Fruit fly (Drosophila melanogaster): ENCODE measurements around the gene tx.
A peak's percentile ranks its signal among the peaks of the same experiment; 100 is the strongest.

Gene tx

dm6 chr3R:26442609-26443180, 2.1 kb downstream of the tx start:
- TF ChIP-seq Snoo (tag; optimal IDR thresholded peaks at IDR 0.05) (no peak), rn (GFP tag; IDR thresholded peaks at IDR 0.05) (peak; percentile 40), Pif1A (GFP tag; optimal IDR thresholded peaks at IDR 0.05) (no peak), CG9948 (tag; optimal IDR thresholded peaks at IDR 0.05) (no peak), CG8159 (tag; optimal IDR thresholded peaks at IDR 0.05) (no peak), CG12605 (GFP tag; IDR thresholded peaks at IDR 0.05) (peak; percentile 57; the same call in 1 of the 2 replicates), Ets98B (GFP tag; IDR thresholded peaks at IDR 0.05) (peak; percentile 70), CG13204 (GFP tag; optimal IDR thresholded peaks at IDR 0.05) (no peak), CG15710 (tag; optimal IDR thresholded peaks at IDR 0.05) (no peak), CG4496 (GFP tag; IDR thresholded peaks at IDR 0.05) (peak; percentile 66; the same call in 2 of the 3 replicates), D1 (tag; optimal IDR thresholded peaks at IDR 0.05) (no peak), fd96Ca (GFP tag; IDR thresholded peaks at IDR 0.05) (peak; percentile 57; the same call in 2 of the 3 replicates), CG8301 (tag; optimal IDR thresholded peaks at IDR 0.05) (peak; percentile 46), CG34367 (tag; optimal IDR thresholded peaks at IDR 0.05) (no peak), Pif1B (GFP tag; optimal IDR thresholded peaks at IDR 0.05) (no peak), CG14655 (GFP tag; optimal IDR thresholded peaks at IDR 0.05) (peak; percentile 51), EcR (GFP tag; optimal IDR thresholded peaks at IDR 0.05) (no peak), CG10348 (GFP tag; IDR thresholded peaks at IDR 0.05) (no peak), CG17806 (tag; optimal IDR thresholded peaks at IDR 0.05) (no peak), CG32121 (GFP tag; IDR thresholded peaks at IDR 0.05) (peak; percentile 62), gl (tag; optimal IDR thresholded peaks at IDR 0.05) (peak; percentile 2)

dm6 chr3R:26443343-26443742, 2.8 kb downstream of the tx start:
- no peak for TF ChIP-seq CG15710 (tag; optimal IDR thresholded peaks at IDR 0.05)
- TF ChIP-seq fd96Ca (GFP tag; IDR thresholded peaks at IDR 0.05) = no peak
- 0 out of 3 replicates have a peak, but pooled peaks have one; percentile 42 for TF ChIP-seq CG4496 (GFP tag; IDR thresholded peaks at IDR 0.05)
- peak; percentile 4 for TF ChIP-seq CG8159 (tag; optimal IDR thresholded peaks at IDR 0.05)
- no peak for TF ChIP-seq CG12605 (GFP tag; IDR thresholded peaks at IDR 0.05)
- TF ChIP-seq Snoo (tag; optimal IDR thresholded peaks at IDR 0.05) = no peak
- TF ChIP-seq Pif1B (GFP tag; optimal IDR thresholded peaks at IDR 0.05) = no peak
- TF ChIP-seq CG8301 (tag; optimal IDR thresholded peaks at IDR 0.05) = peak; percentile 25
- no peak for TF ChIP-seq Pif1A (GFP tag; optimal IDR thresholded peaks at IDR 0.05)
- TF ChIP-seq CG34367 (tag; optimal IDR thresholded peaks at IDR 0.05) = no peak
- peak; percentile 41 for TF ChIP-seq CG14655 (GFP tag; optimal IDR thresholded peaks at IDR 0.05)
- no peak for TF ChIP-seq CG32121 (GFP tag; IDR thresholded peaks at IDR 0.05)
- no peak for TF ChIP-seq rn (GFP tag; IDR thresholded peaks at IDR 0.05)
- TF ChIP-seq Ets98B (GFP tag; IDR thresholded peaks at IDR 0.05) = no peak
- no peak for TF ChIP-seq gl (tag; optimal IDR thresholded peaks at IDR 0.05)
- TF ChIP-seq D1 (tag; optimal IDR thresholded peaks at IDR 0.05) = no peak
- TF ChIP-seq CG9948 (tag; optimal IDR thresholded peaks at IDR 0.05) = no peak

dm6 chr3R:26443875-26444511, 3.4 kb downstream of the tx start:
- peak; percentile 40; the same call in 1 of the 2 replicates for TF ChIP-seq CG32121 (GFP tag; IDR thresholded peaks at IDR 0.05)
- peak; percentile 87 for TF ChIP-seq CG14655 (GFP tag; optimal IDR thresholded peaks at IDR 0.05)
- TF ChIP-seq rn (GFP tag; IDR thresholded peaks at IDR 0.05) = no peak
- TF ChIP-seq D1 (tag; optimal IDR thresholded peaks at IDR 0.05) = no peak
- TF ChIP-seq Pif1A (GFP tag; optimal IDR thresholded peaks at IDR 0.05) = peak; percentile 43
- TF ChIP-seq CG8159 (tag; optimal IDR thresholded peaks at IDR 0.05) = peak; percentile 54
- no peak for TF ChIP-seq CG13204 (GFP tag; optimal IDR thresholded peaks at IDR 0.05)
- TF ChIP-seq CG15710 (tag; optimal IDR thresholded peaks at IDR 0.05) = no peak
- peak; percentile 53; the same call in 1 of the 2 replicates for TF ChIP-seq Ets98B (GFP tag; IDR thresholded peaks at IDR 0.05)
- TF ChIP-seq CG10348 (GFP tag; IDR thresholded peaks at IDR 0.05) = no peak
- TF ChIP-seq CG9948 (tag; optimal IDR thresholded peaks at IDR 0.05) = peak; percentile 48
- TF ChIP-seq fd96Ca (GFP tag; IDR thresholded peaks at IDR 0.05) = peak; percentile 38; the same call in 1 of the 3 replicates
- TF ChIP-seq CG4496 (GFP tag; IDR thresholded peaks at IDR 0.05) = 0 out of 3 replicates have a peak, but pooled peaks have one; percentile 17
- peak; percentile 85 for TF ChIP-seq CG8301 (tag; optimal IDR thresholded peaks at IDR 0.05)
- TF ChIP-seq gl (tag; optimal IDR thresholded peaks at IDR 0.05) = no peak
- peak; percentile 53 for TF ChIP-seq CG17806 (tag; optimal IDR thresholded peaks at IDR 0.05)
- TF ChIP-seq CG34367 (tag; optimal IDR thresholded peaks at IDR 0.05) = no peak
- TF ChIP-seq CG12605 (GFP tag; IDR thresholded peaks at IDR 0.05) = no peak
- no peak for TF ChIP-seq Pif1B (GFP tag; optimal IDR thresholded peaks at IDR 0.05)
- no peak for TF ChIP-seq EcR (GFP tag; optimal IDR thresholded peaks at IDR 0.05)
- no peak for TF ChIP-seq Snoo (tag; optimal IDR thresholded peaks at IDR 0.05)

dm6 chr3R:26448779-26449178, 8.2 kb downstream of the tx start, which contains the start of gene Hex-t1:
Gene Hex-t1, plus strand, starts transcription at chr3R:26449079.
- TF ChIP-seq EcR (GFP tag; optimal IDR thresholded peaks at IDR 0.05) (no peak), CG14655 (GFP tag; optimal IDR thresholded peaks at IDR 0.05) (no peak)

- TF ChIP-seq CG17806 (tag; optimal IDR thresholded peaks at IDR 0.05) (no peak), Pif1B (GFP tag; optimal IDR thresholded peaks at IDR 0.05) (no peak), EcR (GFP tag; optimal IDR thresholded peaks at IDR 0.05) (no peak), rn (GFP tag; IDR thresholded peaks at IDR 0.05) (no peak), Ets98B (GFP tag; IDR thresholded peaks at IDR 0.05) (no peak), CG10348 (GFP tag; IDR thresholded peaks at IDR 0.05) (no peak)
Measured at dm6 chr3R:26450371-26450770, 9.8 kb downstream of the tx start, which contains the start of gene Hex-t2. Gene Hex-t2, plus strand, starts transcription at chr3R:26450671.

Measured in whole organism, pupa.